Worm (Caenorhabditis elegans) whole organism, mixed stage, embryonic: ENCODE results near the gene nhr-40.
A peak's percentile ranks its signal among the peaks of the same experiment; 100 is the strongest.

Experiments
- M03D4.4 ChIP-seq: sonication (generic microtip); optimal IDR thresholded peaks from 2 replicates; lab custom pipeline; 2017; ENCODE audit warnings: mild to moderate bottlenecking, missing genetic modification characterization, missing compliant biosample characterization
- bed-3 ChIP-seq: fragments of 200-800 bp; sonication (Bioruptor generic); optimal IDR thresholded peaks from 3 replicates; lab custom pipeline; 2018; ENCODE audit warnings: mild to moderate bottlenecking, missing genetic modification characterization, moderate library complexity, missing compliant biosample characterization
- blmp-1 ChIP-seq: fragments of 150-350 bp; optimal IDR thresholded peaks from 2 replicates; lab custom pipeline; 2014; ENCODE audit warnings: missing biosample characterization, missing genetic modification characterization
- ceh-39 ChIP-seq: fragments of 150-350 bp; optimal IDR thresholded peaks from 2 replicates; lab custom pipeline; 2014; ENCODE audit warnings: missing biosample characterization, missing genetic modification characterization
- ceh-43 ChIP-seq: fragments of 200-800 bp; sonication (Bioruptor generic); optimal IDR thresholded peaks from 2 replicates; lab custom pipeline; 2018; ENCODE audit warnings: mild to moderate bottlenecking, missing genetic modification characterization, moderate library complexity, missing compliant biosample characterization
- ceh-83 ChIP-seq: fragments of 200-800 bp; sonication (Bioruptor generic); optimal IDR thresholded peaks from 2 replicates; lab custom pipeline; 2018; ENCODE audit warnings: mild to moderate bottlenecking, missing genetic modification characterization, missing compliant biosample characterization
- ces-1 ChIP-seq: fragments of 150-350 bp; optimal IDR thresholded peaks from 2 replicates; lab custom pipeline; 2014; ENCODE audit warnings: missing biosample characterization, missing genetic modification reagents, missing genetic modification characterization
- cnd-1 ChIP-seq: fragments of 200-800 bp; sonication (Bioruptor generic); optimal IDR thresholded peaks from 2 replicates; lab custom pipeline; 2018; ENCODE audit warnings: mild to moderate bottlenecking, missing genetic modification characterization, missing compliant biosample characterization
- drap-1 ChIP-seq: fragments of 200-800 bp; sonication (Bioruptor generic); optimal IDR thresholded peaks from 3 replicates; lab custom pipeline; 2018; ENCODE audit warnings: mild to moderate bottlenecking, missing genetic modification characterization, missing compliant biosample characterization
- elt-1 ChIP-seq: sonication (generic microtip); optimal IDR thresholded peaks from 2 replicates; lab custom pipeline; 2017; ENCODE audit warnings: missing genetic modification characterization, mild to moderate bottlenecking, missing compliant biosample characterization, antibody characterized with exemption, moderate library complexity, borderline replicate concordance; ENCODE audit not compliant: insufficient read depth
- elt-3 ChIP-seq: fragments of 150-350 bp; optimal IDR thresholded peaks from 2 replicates; lab custom pipeline; 2014; ENCODE audit warnings: missing biosample characterization, missing genetic modification characterization
- flh-1 ChIP-seq: fragments of 200-800 bp; sonication (Bioruptor generic); optimal IDR thresholded peaks from 2 replicates; lab custom pipeline; 2018; ENCODE audit warnings: mild to moderate bottlenecking, missing genetic modification characterization, moderate library complexity, missing compliant biosample characterization
- ham-2 ChIP-seq: fragments of 200-800 bp; sonication (Bioruptor generic); optimal IDR thresholded peaks from 2 replicates; lab custom pipeline; 2018; ENCODE audit warnings: mild to moderate bottlenecking, missing genetic modification characterization, missing compliant biosample characterization
- hlh-1 ChIP-seq: fragments of 150-350 bp; optimal IDR thresholded peaks from 2 replicates; lab custom pipeline; 2014; ENCODE audit warnings: missing biosample characterization, missing genetic modification reagents, missing genetic modification characterization
- lin-13 ChIP-seq: fragments of 150-350 bp; optimal IDR thresholded peaks from 2 replicates; lab custom pipeline; 2014; ENCODE audit warnings: missing biosample characterization, missing genetic modification characterization
- lin-32 ChIP-seq: fragments of 200-800 bp; sonication (Bioruptor generic); optimal IDR thresholded peaks from 2 replicates; lab custom pipeline; 2018; ENCODE audit warnings: mild to moderate bottlenecking, missing genetic modification characterization, missing compliant biosample characterization
- lsy-2 ChIP-seq: fragments of 150-350 bp; optimal IDR thresholded peaks from 2 replicates; lab custom pipeline; 2014; ENCODE audit warnings: missing biosample characterization, missing genetic modification characterization
- mab-5 ChIP-seq: fragments of 150-350 bp; optimal IDR thresholded peaks from 2 replicates; lab custom pipeline; 2014; ENCODE audit warnings: missing biosample characterization, missing genetic modification characterization
- mep-1 ChIP-seq: fragments of 150-350 bp; optimal IDR thresholded peaks from 2 replicates; lab custom pipeline; 2017; ENCODE audit warnings: missing biosample characterization, missing genetic modification reagents, missing genetic modification characterization, inconsistent platforms
- mls-2 ChIP-seq: sonication (generic microtip); optimal IDR thresholded peaks from 2 replicates; lab custom pipeline; 2016; ENCODE audit warnings: mild to moderate bottlenecking, missing genetic modification characterization, moderate library complexity, missing compliant biosample characterization
- nhr-2 ChIP-seq: fragments of 150-350 bp; optimal IDR thresholded peaks from 2 replicates; lab custom pipeline; 2014; ENCODE audit warnings: missing biosample characterization, missing genetic modification characterization
- nhr-237 ChIP-seq: fragments of 150-350 bp; optimal IDR thresholded peaks from 2 replicates; lab custom pipeline; 2014; ENCODE audit warnings: missing biosample characterization, missing genetic modification characterization
- nhr-28 ChIP-seq: fragments of 150-350 bp; optimal IDR thresholded peaks from 2 replicates; lab custom pipeline; 2014; ENCODE audit warnings: missing biosample characterization, missing genetic modification characterization
- nhr-76 ChIP-seq: sonication (generic microtip); optimal IDR thresholded peaks from 2 replicates; lab custom pipeline; 2017; ENCODE audit warnings: missing biosample characterization, missing genetic modification characterization
- pha-4 ChIP-seq: fragments of 150-350 bp; optimal IDR thresholded peaks from 2 replicates; lab custom pipeline; 2018; ENCODE audit warnings: missing biosample characterization, missing genetic modification reagents, missing genetic modification characterization
- sem-2 ChIP-seq: fragments of 200-800 bp; sonication (Bioruptor generic); optimal IDR thresholded peaks from 2 replicates; lab custom pipeline; 2018; ENCODE audit warnings: mild to moderate bottlenecking, missing genetic modification characterization, missing compliant biosample characterization
- snpc-4 ChIP-seq: fragments of 150-350 bp; optimal IDR thresholded peaks from 2 replicates; lab custom pipeline; 2014; ENCODE audit warnings: missing biosample characterization, missing genetic modification characterization
- sptf-1 ChIP-seq: sonication (generic microtip); optimal IDR thresholded peaks from 2 replicates; lab custom pipeline; 2017; ENCODE audit warnings: mild to moderate bottlenecking, missing genetic modification characterization, moderate library complexity, missing compliant biosample characterization
- tbx-8 ChIP-seq: fragments of 200-800 bp; sonication (Bioruptor generic); optimal IDR thresholded peaks from 2 replicates; lab custom pipeline; 2018; ENCODE audit warnings: mild to moderate bottlenecking, missing genetic modification characterization, moderate library complexity, missing compliant biosample characterization
- unc-120 ChIP-seq: sonication (generic microtip); optimal IDR thresholded peaks from 2 replicates; lab custom pipeline; 2017; ENCODE audit warnings: missing genetic modification characterization, missing compliant biosample characterization; ENCODE audit not compliant: poor library complexity, severe bottlenecking
- unc-62 ChIP-seq: fragments of 150-350 bp; optimal IDR thresholded peaks from 2 replicates; lab custom pipeline; 2014; ENCODE audit warnings: missing biosample characterization, missing genetic modification reagents, missing genetic modification characterization
- zip-8 ChIP-seq: fragments of 150-350 bp; optimal IDR thresholded peaks from 2 replicates; lab custom pipeline; 2014; ENCODE audit warnings: missing biosample characterization, missing genetic modification characterization
- ztf-11 ChIP-seq: fragments of 150-350 bp; optimal IDR thresholded peaks from 2 replicates; lab custom pipeline; 2014; ENCODE audit warnings: missing biosample characterization, missing genetic modification characterization

The nhr-40 gene

DNA sequence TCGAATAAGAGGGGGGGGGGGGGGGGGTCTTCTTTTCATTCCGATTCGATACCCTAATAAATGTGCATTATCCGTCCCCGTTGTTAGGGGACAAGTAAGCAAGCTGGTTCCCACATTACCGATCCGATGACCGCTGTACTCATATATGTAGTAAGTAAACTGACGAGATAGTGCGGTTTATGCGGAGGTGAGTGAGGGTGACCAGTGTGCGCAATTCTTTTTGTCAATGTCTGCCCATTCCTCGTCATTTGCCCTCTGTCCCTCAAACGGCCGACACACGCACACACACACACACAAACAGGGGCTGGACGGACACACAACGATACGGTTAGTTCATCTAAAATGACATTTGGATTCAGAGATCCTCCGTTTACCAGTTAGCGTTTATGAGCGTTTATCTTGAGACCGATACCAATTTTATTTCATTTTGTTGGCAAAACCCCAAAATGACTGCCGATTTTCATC is 41.6 kb upstream of the nhr-40 start, which contains the start of gene aat-3:
TSS of gene aat-3 (plus strand) at position 51 of the 465 bp plus-strand sequence.
- no peak for TF ChIP-seq ceh-39
- TF ChIP-seq sptf-1 (tag; lab: Kevin White, UChicago): peak; percentile 40
- peak; percentile 71 for TF ChIP-seq mls-2 (tag; lab: Kevin White, UChicago)
- no peak for TF ChIP-seq unc-62
- TF ChIP-seq mep-1 (tag; lab: Kevin White, UChicago): peak; percentile 16
- peak; percentile 10 for TF ChIP-seq cnd-1
- peak; percentile 8 for TF ChIP-seq unc-120
- TF ChIP-seq drap-1 (GFP tag; lab: Kevin White, UChicago): peak; percentile 49
- peak; percentile 88 for TF ChIP-seq nhr-2 (tag; lab: Kevin White, UChicago)

ce11 chrX:2553433-2553860 is 40.4 kb upstream of the nhr-40 start:
- TF ChIP-seq unc-120: peak; percentile 62
- TF ChIP-seq ceh-83 (GFP tag; lab: Kevin White, UChicago): peak; percentile 40
- TF ChIP-seq lin-32 (GFP tag; lab: Kevin White, UChicago): no peak
- peak; percentile 29 for TF ChIP-seq unc-62
- TF ChIP-seq elt-3: no peak
- TF ChIP-seq ceh-43: peak; percentile 48
- TF ChIP-seq blmp-1 (tag; lab: Kevin White, UChicago): peak; percentile 61
- TF ChIP-seq mep-1 (tag; lab: Kevin White, UChicago): peak; percentile 25
- no peak for TF ChIP-seq ztf-11
- no peak for TF ChIP-seq nhr-28 (tag; lab: Kevin White, UChicago)
- TF ChIP-seq ces-1: peak; percentile 22
- TF ChIP-seq ham-2 (GFP tag; lab: Kevin White, UChicago): peak; percentile 73
- peak; percentile 12 for TF ChIP-seq nhr-237 (tag; lab: Kevin White, UChicago)
- TF ChIP-seq sptf-1 (tag; lab: Kevin White, UChicago): peak; percentile 80
- TF ChIP-seq lsy-2 (tag; lab: Kevin White, UChicago): no peak
- peak; percentile 67 for TF ChIP-seq mls-2 (tag; lab: Kevin White, UChicago)
- TF ChIP-seq pha-4: no peak
- TF ChIP-seq bed-3 (GFP tag; lab: Kevin White, UChicago): peak; percentile 36
- TF ChIP-seq cnd-1: peak; percentile 17
- TF ChIP-seq mab-5 (tag; lab: Kevin White, UChicago): no peak
- peak; percentile 18 for TF ChIP-seq sem-2
- TF ChIP-seq ceh-39: no peak
- no peak for TF ChIP-seq hlh-1 (tag; lab: Kevin White, UChicago)
- no peak for TF ChIP-seq elt-1 (tag; lab: Kevin White, UChicago)
- peak; percentile 11 for TF ChIP-seq flh-1 (GFP tag; lab: Kevin White, UChicago)
- peak; percentile 61 for TF ChIP-seq drap-1 (GFP tag; lab: Kevin White, UChicago)
- peak; percentile 72 for TF ChIP-seq nhr-2 (tag; lab: Kevin White, UChicago)
- TF ChIP-seq nhr-76: no peak

- TF ChIP-seq flh-1 (GFP tag; lab: Kevin White, UChicago) (no peak), hlh-1 (tag; lab: Kevin White, UChicago) (peak; percentile 33)
- TF ChIP-seq, all 35 proteins: peak for 1
Measured at ce11 chrX:2559399-2559798, 34.4 kb upstream of the nhr-40 start.

DNA sequence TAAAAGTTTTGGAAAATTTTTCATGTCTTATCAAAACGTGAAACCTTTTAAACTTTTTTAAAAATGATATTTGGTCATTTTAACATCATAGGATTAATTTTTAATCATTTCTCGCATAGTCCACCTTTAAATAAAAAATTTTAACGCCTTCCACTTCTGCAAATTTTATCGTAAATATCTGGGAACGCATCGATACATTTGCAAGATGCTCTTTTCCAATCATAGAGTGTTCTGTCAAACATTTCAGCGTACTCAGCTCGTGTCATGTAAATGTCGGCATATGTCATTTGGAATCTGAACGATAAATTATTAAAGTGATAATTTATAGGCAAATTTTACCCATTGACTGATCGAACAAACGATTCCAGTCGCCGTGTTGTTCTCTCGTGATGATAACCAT is 33.8 kb upstream of the nhr-40 start, which contains the start of gene F52H2.5:
TSS of gene F52H2.5 (minus strand) at position 101 of the 400 bp plus-strand sequence.
- TF ChIP-seq cnd-1: no peak
- TF ChIP-seq ceh-43: no peak
- no peak for TF ChIP-seq pha-4
- TF ChIP-seq ces-1: no peak
- TF ChIP-seq ceh-39: no peak
- no peak for TF ChIP-seq mls-2 (tag; lab: Kevin White, UChicago)
- no peak for TF ChIP-seq flh-1 (GFP tag; lab: Kevin White, UChicago)
- no peak for TF ChIP-seq bed-3 (GFP tag; lab: Kevin White, UChicago)
- no peak for TF ChIP-seq nhr-28 (tag; lab: Kevin White, UChicago)
- no peak for TF ChIP-seq unc-120
- no peak for TF ChIP-seq snpc-4
- no peak for TF ChIP-seq zip-8 (tag; lab: Kevin White, UChicago)
- TF ChIP-seq blmp-1 (tag; lab: Kevin White, UChicago): no peak
- TF ChIP-seq, all 35 proteins: peak for 0

DNA sequence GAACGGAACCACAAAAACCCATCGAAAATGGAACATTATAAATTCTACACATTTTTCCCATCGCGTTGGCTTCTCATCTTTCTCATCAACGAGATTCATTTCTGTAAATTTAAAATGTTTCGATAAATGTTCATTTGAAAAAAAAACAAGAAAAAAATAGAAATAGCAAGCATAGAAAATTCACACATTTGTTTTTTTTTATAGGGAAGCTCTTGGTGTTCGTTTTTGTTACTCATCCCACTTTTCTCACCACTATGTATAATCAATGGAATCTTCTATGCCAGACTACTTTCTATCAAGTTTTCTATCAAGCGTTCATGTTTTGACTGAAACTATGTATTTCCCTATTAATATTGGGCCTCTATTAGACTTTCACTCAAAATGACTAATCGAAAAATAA is 29.8 kb upstream of the nhr-40 start, which contains the start of gene dhcr-24:
TSS of gene dhcr-24 (minus strand) at position 101 of the 400 bp plus-strand sequence.
- no peak for TF ChIP-seq ham-2 (GFP tag; lab: Kevin White, UChicago)
- no peak for TF ChIP-seq elt-3
- TF ChIP-seq bed-3 (GFP tag; lab: Kevin White, UChicago): no peak
- TF ChIP-seq lin-32 (GFP tag; lab: Kevin White, UChicago): no peak
- no peak for TF ChIP-seq M03D4.4 (tag; lab: Kevin White, UChicago)
- TF ChIP-seq ceh-43: no peak
- TF ChIP-seq snpc-4: no peak
- TF ChIP-seq nhr-28 (tag; lab: Kevin White, UChicago): no peak
- TF ChIP-seq nhr-2 (tag; lab: Kevin White, UChicago): no peak
- TF ChIP-seq ceh-83 (GFP tag; lab: Kevin White, UChicago): no peak
- no peak for TF ChIP-seq blmp-1 (tag; lab: Kevin White, UChicago)
- no peak for TF ChIP-seq lin-13 (tag; lab: Kevin White, UChicago)
- no peak for TF ChIP-seq ztf-11
- no peak for TF ChIP-seq sem-2
- no peak for TF ChIP-seq sptf-1 (tag; lab: Kevin White, UChicago)
- TF ChIP-seq tbx-8: no peak
- TF ChIP-seq drap-1 (GFP tag; lab: Kevin White, UChicago): no peak
- TF ChIP-seq mls-2 (tag; lab: Kevin White, UChicago): no peak
- no peak for TF ChIP-seq mab-5 (tag; lab: Kevin White, UChicago)
- no peak for TF ChIP-seq ces-1
